Worm (Caenorhabditis elegans) whole organism, L4/young adult: ENCODE measurements around the gene sym-4.

Experiments used
- W03F9.2 ChIP-seq: fragments of 150-350 bp; optimal IDR thresholded peaks from 2 replicates; lab custom pipeline; 2014; ENCODE audit warnings: missing biosample characterization, missing genetic modification characterization
- dao-5 ChIP-seq: sonication (generic microtip); optimal IDR thresholded peaks from 2 replicates; lab custom pipeline; 2016; ENCODE audit warnings: missing genotype, missing genetic modification characterization, moderate library complexity, missing compliant biosample characterization
- him-1 ChIP-seq: sonication (generic microtip); optimal IDR thresholded peaks from 2 replicates; lab custom pipeline; 2016; ENCODE audit warnings: missing genotype, missing genetic modification reagents, missing genetic modification characterization, missing compliant biosample characterization

sym-4 gene

DNA sequence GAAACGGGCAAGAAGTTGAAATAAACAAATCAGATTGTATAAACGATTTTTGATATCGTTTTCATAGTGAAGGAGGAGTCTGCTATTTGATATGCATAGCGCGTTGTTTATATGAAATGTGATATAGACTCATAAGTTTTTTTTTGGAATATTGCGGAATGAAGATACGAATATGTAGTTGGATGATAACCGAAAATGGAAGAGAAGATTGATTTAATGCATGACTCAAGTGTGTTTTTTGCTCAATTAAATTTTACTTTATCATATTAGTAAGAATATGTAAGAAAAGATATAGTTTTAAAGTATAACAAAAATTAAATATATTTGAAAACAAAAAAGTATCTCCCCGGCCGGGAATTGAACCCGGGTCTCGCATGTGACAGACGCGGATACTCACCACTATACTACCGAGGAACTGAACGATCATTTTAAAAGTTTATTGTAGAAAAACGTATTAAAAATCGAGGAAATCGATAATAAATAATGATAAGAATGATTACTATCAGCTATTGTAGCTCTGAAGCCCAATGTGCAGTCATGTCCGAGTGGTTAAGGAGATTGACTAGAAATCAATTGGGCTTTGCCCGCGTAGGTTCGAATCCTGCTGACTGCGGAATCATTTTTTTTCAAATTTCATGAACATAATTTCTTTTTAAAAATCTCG is 7.6 kb downstream of the sym-4 start, which contains the start of gene lgc-25:
lgc-25 (minus strand) TSS at position 51 of the 664 bp plus-strand sequence.
- TF ChIP-seq dao-5 (tag; lab: Kevin White, UChicago) (peak; percentile 20), him-1 (tag; lab: Kevin White, UChicago) (no peak), W03F9.2 (tag; lab: Kevin White, UChicago) (peak; percentile 23)

DNA sequence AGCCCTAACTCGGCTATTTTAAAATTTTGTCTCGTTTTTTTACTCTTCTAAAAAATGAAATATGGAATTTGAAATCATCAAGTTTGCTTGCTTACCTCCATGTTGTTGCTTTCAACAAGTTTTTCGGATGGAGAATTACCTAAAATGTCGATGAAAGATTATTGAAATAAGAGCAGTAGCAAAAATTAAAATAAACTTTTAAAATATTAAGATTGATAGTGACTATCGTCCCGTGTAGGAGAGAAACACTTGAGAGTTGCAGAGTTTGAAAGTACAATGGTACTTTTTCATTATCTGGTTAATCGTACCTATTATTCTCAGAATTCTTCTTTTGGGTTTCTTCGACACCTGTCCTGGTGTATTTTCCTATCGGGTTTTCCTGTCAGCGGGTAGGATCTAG is 12.5 kb downstream of the sym-4 start, which contains the start of gene ceh-90:
ceh-90 (minus strand) TSS at position 101 of the 400 bp plus-strand sequence.
- no peak for TF ChIP-seq him-1 (tag; lab: Kevin White, UChicago)
- no peak for TF ChIP-seq dao-5 (tag; lab: Kevin White, UChicago)
- TF ChIP-seq W03F9.2 (tag; lab: Kevin White, UChicago), result no peak

DNA sequence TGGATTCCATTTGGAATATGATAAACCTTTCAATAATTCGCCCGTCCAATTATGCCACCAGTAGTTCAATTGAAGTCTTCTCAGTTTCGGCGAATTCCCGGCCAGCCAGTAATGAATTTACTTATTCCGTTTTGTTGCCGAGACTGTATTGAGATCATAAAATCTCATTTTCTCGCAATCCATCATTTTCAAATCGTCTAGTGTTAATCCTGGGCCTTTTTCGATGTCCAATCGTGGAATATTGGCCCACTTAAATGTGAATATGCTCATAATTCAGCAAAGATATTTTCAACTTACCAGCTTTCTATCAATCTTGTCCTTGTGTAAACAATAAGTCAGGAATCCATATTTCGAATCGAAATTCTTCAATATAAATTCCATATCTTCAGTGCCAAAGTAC is 16.8 kb downstream of the sym-4 start:
- TF ChIP-seq him-1 (tag; lab: Kevin White, UChicago) (no peak), dao-5 (tag; lab: Kevin White, UChicago) (no peak), W03F9.2 (tag; lab: Kevin White, UChicago) (no peak)

DNA sequence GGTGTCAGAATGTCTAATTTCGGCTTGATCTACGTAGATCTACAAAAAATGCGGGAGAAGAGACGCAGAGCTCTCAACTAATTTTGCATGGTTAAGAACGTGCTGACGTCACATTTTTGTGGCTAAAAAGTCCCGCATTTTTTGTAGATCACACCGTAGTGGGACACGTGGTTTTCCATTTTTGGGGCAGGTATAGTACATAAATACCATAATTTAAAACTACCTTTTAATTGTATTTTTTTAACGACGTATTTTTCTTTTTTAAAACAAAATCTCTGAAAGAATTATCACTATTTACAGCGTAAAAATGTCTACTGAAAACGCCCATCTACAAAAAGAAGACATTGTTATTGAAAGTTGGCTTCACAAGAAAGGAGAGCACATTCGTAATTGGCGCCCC is 22.0 kb downstream of the sym-4 start, which contains the start of gene akt-2:
akt-2 (plus strand) TSS at position 301 of the 400 bp plus-strand sequence.
- no peak for TF ChIP-seq W03F9.2 (tag; lab: Kevin White, UChicago)
- TF ChIP-seq dao-5 (tag; lab: Kevin White, UChicago), result no peak
- TF ChIP-seq him-1 (tag; lab: Kevin White, UChicago), result no peak

DNA sequence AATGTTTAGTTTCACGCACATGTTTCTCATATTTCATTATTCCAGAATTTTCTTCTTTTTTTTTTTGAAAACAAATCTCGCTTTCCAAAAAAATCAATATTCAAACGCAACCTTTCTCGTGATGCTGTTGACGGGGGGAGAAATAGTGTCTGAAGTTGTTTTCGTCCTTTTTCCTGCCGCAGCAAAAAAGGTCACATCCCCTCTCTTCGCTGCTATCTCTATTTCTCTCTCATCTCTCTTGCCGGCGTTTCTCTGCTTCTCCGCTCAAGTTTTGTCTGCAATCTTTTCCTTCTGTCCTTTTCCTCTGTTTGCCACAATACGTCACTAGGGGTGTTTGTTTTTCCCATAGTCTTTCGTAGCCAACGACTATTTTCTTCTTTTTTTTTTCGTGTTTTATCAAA is 22.7 kb downstream of the sym-4 start:
- TF ChIP-seq him-1 (tag; lab: Kevin White, UChicago) (peak; percentile 30), dao-5 (tag; lab: Kevin White, UChicago) (no peak), W03F9.2 (tag; lab: Kevin White, UChicago) (peak; percentile 77)

DNA sequence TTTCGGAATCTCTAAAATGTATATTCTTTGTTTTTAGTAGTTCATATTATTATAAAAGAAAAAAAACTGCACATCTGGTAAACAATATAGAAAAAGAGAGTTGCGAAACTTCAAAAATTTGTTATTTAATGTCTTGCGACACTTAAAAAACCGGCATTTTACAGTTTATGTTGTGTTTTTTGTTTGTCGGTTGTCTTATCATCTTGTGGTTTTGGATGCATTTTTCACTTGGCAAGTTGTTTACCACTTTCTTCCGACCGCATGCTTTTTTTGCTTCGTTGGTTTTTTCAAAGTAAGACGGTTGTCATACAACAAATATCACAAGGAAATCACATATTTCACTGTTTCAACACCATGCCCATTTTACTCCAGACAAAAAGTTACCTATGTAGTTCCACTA is 23.8 kb downstream of the sym-4 start:
- TF ChIP-seq him-1 (tag; lab: Kevin White, UChicago) (no peak), W03F9.2 (tag; lab: Kevin White, UChicago) (no peak), dao-5 (tag; lab: Kevin White, UChicago) (no peak)

DNA sequence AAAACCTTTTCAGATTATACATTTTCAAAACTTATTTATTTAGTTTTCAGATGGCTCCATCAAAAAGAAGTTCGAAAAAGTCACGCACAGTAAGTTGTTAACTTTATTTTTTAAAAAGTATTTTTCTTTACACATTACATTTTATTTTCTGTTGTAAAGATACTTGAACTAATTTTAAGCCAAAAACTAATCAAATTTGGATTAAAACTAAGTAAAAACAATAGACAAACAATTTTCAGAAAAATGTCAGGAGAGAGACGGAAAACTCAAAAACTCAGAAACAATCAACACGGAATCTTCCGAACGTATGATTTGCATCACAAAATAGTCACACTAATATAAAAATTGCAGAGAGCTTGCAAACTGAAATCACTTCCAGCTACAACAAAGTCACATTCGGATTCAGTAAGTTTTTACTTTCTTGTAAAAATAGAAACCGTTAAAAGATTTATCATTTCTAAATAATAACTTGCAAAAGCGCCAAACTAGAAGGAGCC is 27.5 kb downstream of the sym-4 start, which contains the start of gene ceh-89:
ceh-89 (plus strand) TSS at position 51 of the 497 bp plus-strand sequence.
- TF ChIP-seq him-1 (tag; lab: Kevin White, UChicago) (no peak), dao-5 (tag; lab: Kevin White, UChicago) (no peak), W03F9.2 (tag; lab: Kevin White, UChicago) (no peak)

DNA sequence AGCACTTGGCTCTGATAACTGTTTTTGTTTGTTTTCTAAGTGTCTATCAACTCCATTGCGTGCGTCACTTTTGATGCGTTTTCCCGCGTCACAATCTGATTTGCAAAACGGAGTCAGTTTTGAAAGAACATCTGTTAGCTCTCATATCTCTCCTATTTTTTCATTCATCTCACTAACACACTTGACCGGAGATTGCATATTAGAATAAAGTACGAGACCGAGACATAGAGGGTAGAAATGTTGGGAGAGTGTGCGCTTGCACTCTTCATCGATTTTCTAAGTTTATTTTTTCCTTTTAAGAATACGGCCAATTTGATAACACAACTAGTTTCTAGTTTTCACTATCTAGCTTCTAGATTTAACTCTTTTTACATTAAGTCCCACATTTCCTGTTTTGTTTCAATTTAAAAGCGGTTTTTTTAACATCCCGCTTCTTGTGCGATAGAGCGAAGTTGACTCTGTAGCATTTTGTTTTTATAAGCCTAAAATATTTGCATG is 28.0 kb downstream of the sym-4 start:
- TF ChIP-seq him-1 (tag; lab: Kevin White, UChicago), result no peak
- no peak for TF ChIP-seq W03F9.2 (tag; lab: Kevin White, UChicago)
- TF ChIP-seq dao-5 (tag; lab: Kevin White, UChicago), result no peak

DNA sequence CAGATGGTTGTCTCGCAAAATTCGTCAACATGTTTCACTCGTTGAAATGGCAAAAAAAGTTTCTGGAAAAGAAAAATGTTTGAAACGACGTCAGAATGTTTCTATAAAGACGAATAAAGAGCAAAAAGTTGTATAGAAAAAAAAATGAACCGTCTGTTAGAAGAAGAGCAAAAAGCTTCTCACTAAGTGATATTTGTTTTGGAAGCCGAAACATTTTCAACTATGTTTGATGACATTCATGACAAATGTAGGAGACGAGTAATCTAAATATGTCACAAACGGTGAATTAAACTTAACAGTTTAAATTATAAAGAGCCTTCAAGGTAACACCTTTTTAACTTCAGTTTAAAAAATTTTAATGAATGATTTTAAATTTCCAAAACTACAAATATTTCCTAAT is 29.4 kb downstream of the sym-4 start, which contains the start of gene nkat-1:
nkat-1 (minus strand) TSS at position 101 of the 400 bp plus-strand sequence.
- TF ChIP-seq him-1 (tag; lab: Kevin White, UChicago) (no peak), dao-5 (tag; lab: Kevin White, UChicago) (no peak), W03F9.2 (tag; lab: Kevin White, UChicago) (no peak)

DNA sequence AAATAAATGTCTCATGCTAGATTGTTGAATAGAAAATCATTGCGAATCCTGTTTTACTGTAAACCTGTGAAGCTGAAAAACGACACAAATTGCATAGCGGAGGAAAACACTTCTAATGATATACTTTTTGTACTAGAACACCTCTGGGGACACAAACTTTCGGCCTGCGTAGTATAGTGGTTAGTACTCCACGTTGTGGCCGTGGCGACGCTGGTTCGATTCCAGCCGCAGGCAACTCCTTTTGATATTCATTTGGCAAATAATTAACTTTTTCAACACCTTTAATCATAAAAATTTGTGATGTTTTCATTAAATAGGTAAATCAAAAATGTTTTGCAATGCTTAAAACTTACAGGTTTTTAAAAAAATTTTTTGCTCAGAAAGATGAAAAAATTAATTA is 34.5 kb downstream of the sym-4 start:
- TF ChIP-seq dao-5 (tag; lab: Kevin White, UChicago), result no peak
- TF ChIP-seq W03F9.2 (tag; lab: Kevin White, UChicago), result peak; percentile 23
- no peak for TF ChIP-seq him-1 (tag; lab: Kevin White, UChicago)

DNA sequence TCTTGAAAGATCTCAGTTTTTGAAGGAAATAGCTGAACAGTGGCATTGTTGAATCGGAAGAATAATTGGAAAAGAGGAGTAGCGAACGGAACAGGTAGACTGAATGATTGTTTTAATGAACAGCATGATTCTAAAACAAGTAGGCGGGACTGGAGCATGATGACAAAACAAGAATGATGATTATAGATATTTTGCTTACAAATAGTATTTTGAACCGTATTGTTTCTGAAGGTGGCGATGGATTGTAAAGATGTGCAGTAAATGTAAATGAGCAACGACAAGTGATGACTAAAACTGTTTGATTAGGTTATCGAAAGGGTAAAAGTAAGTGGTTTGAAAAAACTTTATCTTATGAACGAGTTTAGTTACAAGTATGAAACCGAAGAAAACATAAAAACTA is 35.2 kb downstream of the sym-4 start, which contains the start of gene F28H6.8:
F28H6.8 (minus strand) TSS at position 101 of the 400 bp plus-strand sequence.
- TF ChIP-seq dao-5 (tag; lab: Kevin White, UChicago) (no peak), W03F9.2 (tag; lab: Kevin White, UChicago) (no peak), him-1 (tag; lab: Kevin White, UChicago) (no peak)

DNA sequence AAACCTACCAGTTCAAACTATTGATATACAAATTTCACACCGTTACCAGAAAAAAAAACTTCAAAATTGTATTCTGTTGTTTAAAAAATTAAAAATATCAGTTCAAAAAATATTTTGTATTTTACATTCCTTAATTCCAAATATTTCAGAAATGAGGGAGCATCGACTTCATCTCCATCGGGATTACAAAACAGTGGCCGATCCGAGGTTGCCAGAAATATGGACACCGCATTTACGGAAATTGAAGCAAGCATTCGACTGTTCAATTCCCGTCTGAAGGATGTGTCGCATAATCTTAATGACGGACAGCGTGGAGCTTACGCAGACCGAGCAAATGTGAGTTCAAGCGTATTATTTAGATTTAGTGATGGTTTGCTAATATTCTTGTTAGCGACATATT is 36.7 kb downstream of the sym-4 start:
- TF ChIP-seq W03F9.2 (tag; lab: Kevin White, UChicago) (no peak), him-1 (tag; lab: Kevin White, UChicago) (no peak), dao-5 (tag; lab: Kevin White, UChicago) (no peak)

DNA sequence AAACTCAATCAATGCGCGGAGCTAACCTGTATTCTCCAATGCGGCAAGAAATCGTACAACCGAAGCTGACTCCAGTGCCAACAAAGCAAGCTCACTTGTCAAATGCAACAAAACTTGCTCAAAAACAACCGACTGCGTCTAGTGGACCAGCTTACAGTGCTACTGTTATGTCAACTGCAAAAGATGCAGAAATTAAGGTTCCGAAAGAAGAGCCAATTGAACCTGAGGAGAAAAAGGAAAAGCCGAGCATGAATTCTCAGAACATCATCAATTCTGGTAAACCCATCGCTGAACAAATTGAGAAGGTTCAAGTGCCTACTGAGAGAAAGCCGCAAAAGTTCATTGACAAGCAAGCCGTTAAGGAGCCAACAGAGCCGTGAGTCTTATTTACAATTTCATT is 37.9 kb downstream of the sym-4 start:
- no peak for TF ChIP-seq him-1 (tag; lab: Kevin White, UChicago)
- no peak for TF ChIP-seq dao-5 (tag; lab: Kevin White, UChicago)
- TF ChIP-seq W03F9.2 (tag; lab: Kevin White, UChicago), result no peak
